Worm (Caenorhabditis elegans) whole organism, late embryonic: ENCODE measurements around the gene che-2.

Experiments used
- F13H6.1 ChIP-seq: sonication (generic microtip); optimal IDR thresholded peaks from 2 replicates; lab custom pipeline; 2016; ENCODE audit warnings: missing genetic modification characterization, missing compliant biosample characterization
- ama-1 ChIP-seq: fragments of 150-350 bp; optimal IDR thresholded peaks from 2 replicates; lab custom pipeline; 2014
- ceh-14 ChIP-seq: sonication (generic microtip); optimal IDR thresholded peaks from 2 replicates; lab custom pipeline; 2016; ENCODE audit warnings: missing genotype, missing genetic modification characterization, missing compliant biosample characterization
- ceh-24 ChIP-seq: sonication (generic microtip); optimal IDR thresholded peaks from 2 replicates; lab custom pipeline; 2016; ENCODE audit warnings: mild to moderate bottlenecking, missing genetic modification characterization, missing compliant biosample characterization
- ceh-30 ChIP-seq: fragments of 150-350 bp; optimal IDR thresholded peaks from 2 replicates; lab custom pipeline; 2014; ENCODE audit warnings: missing biosample characterization, missing genetic modification characterization
- ceh-48 ChIP-seq: sonication (generic microtip); optimal IDR thresholded peaks from 2 replicates; lab custom pipeline; 2016; ENCODE audit warnings: missing genetic modification characterization, inconsistent platforms, missing compliant biosample characterization
- hlh-8 ChIP-seq: sonication (generic microtip); optimal IDR thresholded peaks from 2 replicates; lab custom pipeline; 2016; ENCODE audit warnings: missing genotype, missing genetic modification characterization, missing compliant biosample characterization
- mec-3 ChIP-seq: sonication (generic microtip); optimal IDR thresholded peaks from 2 replicates; lab custom pipeline; 2016; ENCODE audit warnings: borderline replicate concordance, missing genetic modification characterization, missing compliant biosample characterization
- sdc-2 ChIP-seq: sonication (generic microtip); optimal IDR thresholded peaks from 2 replicates; lab custom pipeline; 2016; ENCODE audit warnings: missing genotype, missing genetic modification characterization, missing compliant biosample characterization
- tbx-2 ChIP-seq: sonication (generic microtip); optimal IDR thresholded peaks from 2 replicates; lab custom pipeline; 2016; ENCODE audit warnings: missing genetic modification characterization, missing compliant biosample characterization
- ttx-3 ChIP-seq: sonication (generic microtip); optimal IDR thresholded peaks from 2 replicates; lab custom pipeline; 2016; ENCODE audit warnings: missing genetic modification reagents, missing genetic modification characterization, missing compliant biosample characterization
- unc-86 ChIP-seq: sonication (generic microtip); optimal IDR thresholded peaks from 2 replicates; lab custom pipeline; 2016; ENCODE audit warnings: missing genetic modification characterization, missing compliant biosample characterization

ce11 chrX:449820-450219, 31.4 kb upstream of the che-2 start, which contains the start of gene F52D1.2:
- no peak for TF ChIP-seq ceh-30 (tag; lab: Kevin White, UChicago)
- no peak for TF ChIP-seq hlh-8 (tag; lab: Kevin White, UChicago)
- no peak for TF ChIP-seq ceh-48
- TF ChIP-seq ceh-14 (tag; lab: Kevin White, UChicago), result no peak
- TF ChIP-seq ama-1 (lab: Kevin White, UChicago), result no peak
- no peak for TF ChIP-seq ceh-24 (tag; lab: Kevin White, UChicago)
- no peak for TF ChIP-seq unc-86 (tag; lab: Kevin White, UChicago)
- no peak for TF ChIP-seq tbx-2 (tag; lab: Kevin White, UChicago)
- no peak for TF ChIP-seq mec-3
- no peak for TF ChIP-seq ttx-3 (tag; lab: Kevin White, UChicago)
- no peak for TF ChIP-seq sdc-2
- no peak for TF ChIP-seq F13H6.1 (tag; lab: Kevin White, UChicago)
